Fruit fly (Drosophila melanogaster): Measurements from ENCODE around the gene CG9686.

DNA sequence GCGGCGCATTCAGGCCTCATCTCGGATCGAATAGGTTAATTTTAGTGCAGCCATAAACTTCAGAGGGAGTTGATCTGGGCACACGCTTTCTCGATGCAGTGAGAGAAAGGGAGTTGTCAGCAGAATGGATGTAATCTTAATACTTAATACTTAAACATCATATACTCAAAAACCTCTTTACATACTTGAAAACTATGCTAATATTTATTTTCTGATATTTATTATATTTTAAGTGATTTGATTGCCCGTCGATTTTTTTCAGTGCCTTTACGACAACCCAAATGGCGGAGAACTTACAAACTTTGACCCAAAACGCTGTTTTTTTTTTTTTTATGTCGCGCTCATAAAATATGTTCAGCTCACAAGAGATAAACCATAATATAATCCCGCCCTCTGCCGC, 32.1 kb downstream of the CG9686 start:
- TF ChIP-seq Myc (optimal IDR thresholded peaks at IDR 0.05) (no peak), h (optimal IDR thresholded peaks at IDR 0.05) (no peak), psq (optimal IDR thresholded peaks at IDR 0.05) (no peak), Sin3A (optimal IDR thresholded peaks at IDR 0.05) (no peak)

Measured in Kc167 (cell line).